Fruit fly (Drosophila melanogaster): Measurements from ENCODE around the gene Gr10b.

dm6 chrX:11451027-11451572 is 38.1 kb upstream of the Gr10b start:
- TF ChIP-seq Vsx2 (GFP tag; optimal IDR thresholded peaks at IDR 0.05; ENCODE audit: partially characterized antibody) (no peak), Hnf4 (GFP tag; optimal IDR thresholded peaks at IDR 0.05) (peak; percentile 61), br (GFP tag; optimal IDR thresholded peaks at IDR 0.05) (peak; percentile 26), usp (GFP tag; optimal IDR thresholded peaks at IDR 0.05) (no peak), GATAd (GFP tag; optimal IDR thresholded peaks at IDR 0.05) (no peak), psq (GFP tag; optimal IDR thresholded peaks at IDR 0.05) (no peak)
